Fruit fly (Drosophila melanogaster) whole organism: ENCODE measurements around the gene Ugt303B1.

Source experiments
- CG8478 ChIP-seq: fragments of >200 bp; optimal IDR thresholded peaks from 2 replicates; lab custom pipeline; 2018; ENCODE audit warnings: inconsistent platforms
- Dll ChIP-seq: fragments of >200 bp; optimal IDR thresholded peaks from 2 replicates; lab custom pipeline; 2017
- EcR ChIP-seq, 2 experiments: fragments of >200 bp; optimal IDR thresholded peaks; 2 replicates each; lab custom pipeline; 2017; ENCODE audit warnings: missing biosample characterization in 2 of 2, missing genetic modification characterization in 2 of 2, missing genetic modification reagents in 2 of 2
- pan ChIP-seq: fragments of >200 bp; optimal IDR thresholded peaks from 2 replicates; lab custom pipeline; 2017
- psq ChIP-seq: fragments of >200 bp; optimal IDR thresholded peaks from 2 replicates; lab custom pipeline; 2017
- usp ChIP-seq: fragments of >200 bp; optimal IDR thresholded peaks from 2 replicates; lab custom pipeline; 2017; ENCODE audit warnings: missing biosample characterization, missing genetic modification characterization, mixed read lengths

DNA sequence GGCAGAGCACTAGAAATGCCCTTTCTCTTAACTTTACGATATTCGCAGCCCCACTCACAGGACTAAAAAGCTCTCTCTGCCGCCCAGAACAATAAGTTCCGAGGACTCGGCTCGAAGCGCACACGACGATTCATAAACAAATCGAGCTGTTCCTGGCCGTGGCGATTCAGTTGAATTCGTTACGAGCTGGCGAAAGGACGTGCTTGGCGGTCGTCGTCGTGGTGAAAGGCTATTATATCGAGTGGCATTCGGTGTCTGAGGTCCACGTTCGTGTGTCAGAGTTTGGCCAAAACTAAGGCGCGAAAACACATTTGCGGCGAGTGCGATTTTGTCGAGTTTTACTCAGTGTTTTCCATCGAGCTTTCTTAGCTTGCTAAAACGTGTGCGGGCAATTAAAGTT lies 20.7 kb upstream of the Ugt303B1 start, which contains the start of gene beat-IV:
- TF ChIP-seq Dll (lab: Kevin White, UChicago) (no peak), psq (lab: Kevin White, UChicago) (no peak), usp (GFP tag; lab: Kevin White, UChicago) (no peak), EcR (GFP tag; optimal IDR thresholded peaks at IDR 0.05; lab: Kevin White, UChicago) (no peak), CG8478 (lab: Kevin White, UChicago) (no peak), pan (lab: Kevin White, UChicago) (no peak)
